Fruit fly (Drosophila melanogaster) whole organism, wandering third instar larva: ENCODE measurements around the gene crim.

Experiments used
- CG32264 ChIP-seq: fragments of 200-800 bp; sonication (Bioruptor generic); optimal IDR thresholded peaks from 2 replicates; lab custom pipeline; 2016; ENCODE audit warnings: missing biosample characterization, missing genetic modification characterization
- CrebA ChIP-seq: fragments of 200-800 bp; sonication (Bioruptor generic); optimal IDR thresholded peaks from 2 replicates; lab custom pipeline; 2016; ENCODE audit warnings: missing biosample characterization, mild to moderate bottlenecking, missing genetic modification characterization, borderline replicate concordance
- Dif ChIP-seq: fragments of 200-275, 200-300 bp; sonication (Bioruptor generic); optimal IDR thresholded peaks from 2 replicates; lab custom pipeline; 2018; ENCODE audit warnings: missing biosample characterization, missing genetic modification characterization; ENCODE audit not compliant: partially characterized antibody
- Hnf4 ChIP-seq: fragments of 200-800 bp; sonication (Bioruptor generic); optimal IDR thresholded peaks from 2 replicates; lab custom pipeline; 2016; ENCODE audit warnings: missing biosample characterization, mild to moderate bottlenecking, missing genetic modification characterization
- Hr78 ChIP-seq: fragments of >200 bp; optimal IDR thresholded peaks from 2 replicates; lab custom pipeline; 2017; ENCODE audit warnings: missing biosample characterization, missing genetic modification characterization
- Hr83 ChIP-seq: fragments of 200-300 bp; sonication (Bioruptor generic); optimal IDR thresholded peaks from 2 replicates; lab custom pipeline; 2016; ENCODE audit warnings: missing biosample characterization, mild to moderate bottlenecking, missing genetic modification characterization, moderate library complexity; ENCODE audit not compliant: poor library complexity, severe bottlenecking
- Mio ChIP-seq: sonication (Bioruptor generic); optimal IDR thresholded peaks from 2 replicates; lab custom pipeline; 2016; ENCODE audit warnings: missing biosample characterization, missing genetic modification characterization
- fru ChIP-seq: fragments of 200-800 bp; sonication (Bioruptor generic); optimal IDR thresholded peaks from 3 replicates; lab custom pipeline; 2016; ENCODE audit warnings: missing biosample characterization, mild to moderate bottlenecking, missing genetic modification characterization
- h ChIP-seq: fragments of 200-800 bp; sonication (Bioruptor generic); optimal IDR thresholded peaks from 3 replicates; lab custom pipeline; 2016; ENCODE audit warnings: missing biosample characterization, mild to moderate bottlenecking, missing genetic modification characterization
- lola ChIP-seq: fragments of >200 bp; optimal IDR thresholded peaks from 2 replicates; lab custom pipeline; 2017; ENCODE audit warnings: missing biosample characterization, missing genetic modification characterization
- pan ChIP-seq: fragments of >200 bp; optimal IDR thresholded peaks from 2 replicates; lab custom pipeline; 2017
- sage ChIP-seq: fragments of 200-800 bp; sonication (Bioruptor generic); optimal IDR thresholded peaks from 2 replicates; lab custom pipeline; 2016; ENCODE audit warnings: missing biosample characterization, mild to moderate bottlenecking, missing genetic modification characterization
- usp ChIP-seq: fragments of >200 bp; optimal IDR thresholded peaks from 2 replicates; lab custom pipeline; 2017; ENCODE audit warnings: missing biosample characterization, missing genetic modification characterization
- woc ChIP-seq: sonication (Bioruptor generic); optimal IDR thresholded peaks from 2 replicates; lab custom pipeline; 2016; ENCODE audit warnings: missing biosample characterization, mild to moderate bottlenecking, missing genetic modification characterization

dm6 chr3L:11731841-11732240, 20.7 kb upstream of the crim start, which contains the start of gene CG32087:
- TF ChIP-seq woc (GFP tag; lab: Kevin White, UChicago) (no peak), fru (GFP tag; lab: Kevin White, UChicago) (no peak), pan (lab: Kevin White, UChicago) (no peak), lola (GFP tag; lab: Kevin White, UChicago) (no peak), h (GFP tag; lab: Kevin White, UChicago) (no peak), Hnf4 (no peak), sage (GFP tag; lab: Kevin White, UChicago) (no peak), Hr78 (GFP tag; lab: Kevin White, UChicago) (no peak), Dif (no peak), Mio (GFP tag; lab: Kevin White, UChicago) (no peak), Hr83 (GFP tag; lab: Kevin White, UChicago) (no peak), CrebA (no peak), usp (GFP tag; lab: Kevin White, UChicago) (no peak), CG32264 (GFP tag; lab: Kevin White, UChicago) (no peak)
